Fruit fly (Drosophila melanogaster) whole organism, embryonic: ENCODE data around the gene Mst77F.

Experiments
- ATbp ChIP-seq: fragments of 200-800 bp; sonication (Bioruptor generic); optimal IDR thresholded peaks from 2 replicates; lab custom pipeline; 2017; ENCODE audit warnings: missing biosample characterization, mild to moderate bottlenecking, missing genetic modification characterization, missing genetic modification reagents
- CG10979 ChIP-seq: fragments of 200-800 bp; sonication (Bioruptor generic); optimal IDR thresholded peaks from 2 replicates; lab custom pipeline; 2018; ENCODE audit warnings: missing biosample characterization, mild to moderate bottlenecking, missing genetic modification characterization, moderate library complexity
- CG11398 ChIP-seq: fragments of 200-800 bp; sonication (Bioruptor generic); optimal IDR thresholded peaks from 2 replicates; lab custom pipeline; 2016; ENCODE audit warnings: missing biosample characterization, missing genetic modification characterization
- CG11504 ChIP-seq: fragments of 200-800 bp; sonication (Bioruptor generic); optimal IDR thresholded peaks from 3 replicates; lab custom pipeline; 2019; ENCODE audit warnings: missing biosample characterization, mild to moderate bottlenecking, missing genetic modification characterization, moderate library complexity
- CG12219 ChIP-seq: fragments of 200-800 bp; sonication (Bioruptor generic); optimal IDR thresholded peaks from 3 replicates; lab custom pipeline; 2018; ENCODE audit warnings: missing biosample characterization, mild to moderate bottlenecking, missing genetic modification characterization
- CG12391 ChIP-seq: fragments of 200-800 bp; sonication (Bioruptor generic); optimal IDR thresholded peaks from 3 replicates; lab custom pipeline; 2018; ENCODE audit warnings: missing biosample characterization, mild to moderate bottlenecking, missing genetic modification characterization, moderate library complexity
- CG13123 ChIP-seq: fragments of 200-800 bp; sonication (Bioruptor generic); optimal IDR thresholded peaks from 2 replicates; lab custom pipeline; 2016; ENCODE audit warnings: missing biosample characterization, missing genetic modification characterization
- CG14965 ChIP-seq: fragments of 200-800 bp; sonication (Bioruptor generic); optimal IDR thresholded peaks from 2 replicates; lab custom pipeline; 2016; ENCODE audit warnings: missing biosample characterization, missing genetic modification characterization, borderline replicate concordance
- CG1529 ChIP-seq: fragments of 200-800 bp; sonication (Bioruptor generic); optimal IDR thresholded peaks from 3 replicates; lab custom pipeline; 2018; ENCODE audit warnings: missing biosample characterization, missing genetic modification characterization
- CG1603 ChIP-seq: fragments of 200-800 bp; sonication (Bioruptor generic); optimal IDR thresholded peaks from 2 replicates; lab custom pipeline; 2019; ENCODE audit warnings: missing biosample characterization, mild to moderate bottlenecking, missing genetic modification characterization, moderate library complexity
- CG16813 ChIP-seq: fragments of 200-800 bp; sonication (Bioruptor generic); IDR thresholded peaks from 3 replicates; pipeline ENCODE4 v1.3.6; 2022; ENCODE audit warnings: missing biosample characterization, missing genetic modification characterization; ENCODE audit not compliant: partially characterized antibody
- CG17802 ChIP-seq: fragments of 200-800 bp; sonication (Bioruptor generic); optimal IDR thresholded peaks from 2 replicates; lab custom pipeline; 2018; ENCODE audit warnings: missing biosample characterization, mild to moderate bottlenecking, missing genetic modification characterization, moderate library complexity
- CG18011 ChIP-seq: fragments of 200-800 bp; sonication (Bioruptor generic); optimal IDR thresholded peaks from 2 replicates; lab custom pipeline; 2017; ENCODE audit warnings: missing biosample characterization, missing genetic modification characterization, mild to moderate bottlenecking, moderate library complexity, missing genotype
- CG18262 ChIP-seq: fragments of 200-800 bp; optimal IDR thresholded peaks from 3 replicates; lab custom pipeline; 2019; ENCODE audit warnings: missing biosample characterization, mild to moderate bottlenecking, missing genetic modification characterization, moderate library complexity
- CG18599 ChIP-seq: fragments of 200-800 bp; sonication (Bioruptor generic); optimal IDR thresholded peaks from 3 replicates; lab custom pipeline; 2017; ENCODE audit warnings: missing biosample characterization, missing genetic modification characterization, mild to moderate bottlenecking, moderate library complexity, missing genetic modification reagents
- CG3838 ChIP-seq: fragments of 200-800 bp; sonication (Bioruptor generic); optimal IDR thresholded peaks from 3 replicates; lab custom pipeline; 2016; ENCODE audit warnings: missing biosample characterization, missing genetic modification characterization
- CG6654 ChIP-seq: fragments of 200-800 bp; sonication (Bioruptor generic); optimal IDR thresholded peaks from 2 replicates; lab custom pipeline; 2017; ENCODE audit warnings: missing biosample characterization, mild to moderate bottlenecking, missing genetic modification characterization
- CG6854 ChIP-seq: fragments of 200-800 bp; sonication (Bioruptor generic); optimal IDR thresholded peaks from 3 replicates; lab custom pipeline; 2017; ENCODE audit warnings: missing biosample characterization, mild to moderate bottlenecking, missing genetic modification characterization
- CG7271 ChIP-seq: fragments of 200-800 bp; sonication (Bioruptor generic); optimal IDR thresholded peaks from 2 replicates; lab custom pipeline; 2018; ENCODE audit warnings: missing biosample characterization, mild to moderate bottlenecking, missing genetic modification characterization, moderate library complexity
- CG8478 ChIP-seq: fragments of >200 bp; optimal IDR thresholded peaks from 2 replicates; lab custom pipeline; 2018
- CG9797 ChIP-seq: fragments of 200-800 bp; sonication (Bioruptor generic); optimal IDR thresholded peaks from 3 replicates; lab custom pipeline; 2018; ENCODE audit warnings: missing biosample characterization, mild to moderate bottlenecking, missing genetic modification characterization
- CG9817 ChIP-seq: fragments of 200-800 bp; sonication (Bioruptor generic); optimal IDR thresholded peaks from 2 replicates; lab custom pipeline; 2018; ENCODE audit warnings: missing biosample characterization, mild to moderate bottlenecking, missing genetic modification characterization, moderate library complexity
- CoRest ChIP-seq: fragments of 200-800 bp; sonication (Bioruptor generic); optimal IDR thresholded peaks from 3 replicates; lab custom pipeline; 2018; ENCODE audit warnings: missing biosample characterization, mild to moderate bottlenecking, missing genetic modification characterization, moderate library complexity
- D ChIP-seq, 2 experiments: fragments of 200-800 bp in 1 of 2; fragments of >200 bp in 1 of 2; sonication (Bioruptor generic) in 1 of 2; optimal IDR thresholded peaks; 2 replicates in 1 of 2; 3 replicates in 1 of 2; lab custom pipeline; 2017; ENCODE audit warnings: mild to moderate bottlenecking in 1 of 2, missing biosample characterization in 1 of 2, missing genetic modification characterization in 1 of 2, missing genetic modification reagents in 1 of 2
- Deaf1 ChIP-seq: fragments of 200-800 bp; optimal IDR thresholded peaks from 3 replicates; lab custom pipeline; 2019; ENCODE audit warnings: missing biosample characterization, mild to moderate bottlenecking, missing genetic modification characterization, moderate library complexity
- Dp ChIP-seq: fragments of 200-800 bp; sonication (Bioruptor generic); optimal IDR thresholded peaks from 2 replicates; lab custom pipeline; 2018; ENCODE audit warnings: missing biosample characterization, mild to moderate bottlenecking, missing genetic modification characterization, moderate library complexity
- E2f1 ChIP-seq: fragments of 200-800 bp; sonication (Bioruptor generic); IDR thresholded peaks from 2 replicates; pipeline ENCODE4 v1.3.6; 2022; ENCODE audit warnings: missing biosample characterization, missing genetic modification characterization
- Fer1 ChIP-seq: fragments of 200-800 bp; sonication (Bioruptor generic); optimal IDR thresholded peaks from 2 replicates; lab custom pipeline; 2017; ENCODE audit warnings: missing biosample characterization, mild to moderate bottlenecking, missing genetic modification characterization
- HmgD ChIP-seq: fragments of 200-800 bp; sonication (Bioruptor generic); optimal IDR thresholded peaks from 3 replicates; lab custom pipeline; 2016; ENCODE audit warnings: missing biosample characterization, missing genetic modification characterization
- Hr39 ChIP-seq: fragments of >200 bp; optimal IDR thresholded peaks from 2 replicates; lab custom pipeline; 2017
- Jarid2 ChIP-seq: fragments of 200-800 bp; sonication (Bioruptor generic); optimal IDR thresholded peaks from 3 replicates; lab custom pipeline; 2017; ENCODE audit warnings: mild to moderate bottlenecking, missing biosample characterization, missing genetic modification reagents, missing genetic modification characterization
- NC2α ChIP-seq: fragments of 200-800 bp; sonication (Bioruptor generic); optimal IDR thresholded peaks from 2 replicates; lab custom pipeline; 2016; ENCODE audit warnings: missing biosample characterization, missing genetic modification characterization
- Sox100B ChIP-seq: fragments of 200-800 bp; sonication (Bioruptor generic); optimal IDR thresholded peaks from 3 replicates; lab custom pipeline; 2018; ENCODE audit warnings: missing biosample characterization, mild to moderate bottlenecking, missing genetic modification characterization
- Spps ChIP-seq: fragments of 200-800 bp; sonication (Bioruptor generic); optimal IDR thresholded peaks from 2 replicates; lab custom pipeline; 2018; ENCODE audit warnings: missing biosample characterization, mild to moderate bottlenecking, missing genetic modification characterization
- Stat92E ChIP-seq, 3 experiments: fragments of >200 bp in 2 of 3; fragments of 200-800 bp in 1 of 3; sonication (Bioruptor generic) in 1 of 3; optimal IDR thresholded peaks; 2 replicates each; lab custom pipeline; 2017 to 2019; ENCODE audit warnings: missing biosample characterization in 3 of 3, missing genetic modification characterization in 3 of 3, mild to moderate bottlenecking in 1 of 3, moderate library complexity in 1 of 3
- Taf1 ChIP-seq: fragments of 200-800 bp; sonication (Bioruptor generic); IDR thresholded peaks from 2 replicates; pipeline ENCODE4 v1.3.6; 2022; ENCODE audit warnings: missing biosample characterization, missing genetic modification characterization
- YL-1 ChIP-seq: fragments of 200-800 bp; sonication (Bioruptor generic); optimal IDR thresholded peaks from 3 replicates; lab custom pipeline; 2017; ENCODE audit warnings: missing biosample characterization, mild to moderate bottlenecking, missing genetic modification characterization
- bsh ChIP-seq, 2 experiments: fragments of 200-800 bp; sonication (Bioruptor generic); optimal IDR thresholded peaks; 2 replicates each; lab custom pipeline; 2017 to 2018; ENCODE audit warnings: mild to moderate bottlenecking in 2 of 2, missing biosample characterization in 2 of 2, missing genetic modification characterization in 2 of 2, moderate library complexity in 1 of 2
- da ChIP-seq: fragments of 200-800 bp; sonication (Bioruptor generic); optimal IDR thresholded peaks from 2 replicates; lab custom pipeline; 2016; ENCODE audit warnings: missing biosample characterization, missing genetic modification characterization
- dimm ChIP-seq: fragments of 200-800 bp; sonication (Bioruptor generic); IDR thresholded peaks from 2 replicates; pipeline ENCODE4 v1.3.6; 2022; ENCODE audit warnings: missing biosample characterization, missing genetic modification characterization
- esg ChIP-seq: fragments of 200-800 bp; sonication (Bioruptor generic); conservative IDR thresholded peaks from 2 replicates; pipeline ENCODE4 v1.3.6; 2022; ENCODE audit warnings: missing biosample characterization, missing genetic modification characterization
- fd96Cb ChIP-seq: fragments of 200-800 bp; sonication (Bioruptor generic); optimal IDR thresholded peaks from 2 replicates; lab custom pipeline; 2018; ENCODE audit warnings: missing biosample characterization, mild to moderate bottlenecking, missing genetic modification characterization, moderate library complexity
- gce ChIP-seq: fragments of 200-800 bp; sonication (Bioruptor generic); IDR thresholded peaks from 3 replicates; pipeline ENCODE4 v1.3.6; 2022; ENCODE audit warnings: missing biosample characterization, missing genetic modification characterization
- gro ChIP-seq: fragments of 200-800 bp; sonication (Bioruptor generic); optimal IDR thresholded peaks from 2 replicates; lab custom pipeline; 2016; ENCODE audit warnings: missing biosample characterization, missing genetic modification characterization
- pho ChIP-seq: fragments of 200-800 bp; sonication (Bioruptor generic); optimal IDR thresholded peaks from 2 replicates; lab custom pipeline; 2016; ENCODE audit warnings: missing biosample characterization, missing genetic modification characterization
- salm ChIP-seq: fragments of 200-800 bp; sonication (Bioruptor generic); optimal IDR thresholded peaks from 2 replicates; lab custom pipeline; 2018; ENCODE audit warnings: missing biosample characterization, mild to moderate bottlenecking, missing genetic modification characterization
- slou ChIP-seq: fragments of 200-800 bp; sonication (Bioruptor generic); optimal IDR thresholded peaks from 3 replicates; lab custom pipeline; 2016; ENCODE audit warnings: missing biosample characterization, missing genetic modification characterization
- slp2 ChIP-seq: fragments of 200-800 bp; sonication (Bioruptor generic); optimal IDR thresholded peaks from 2 replicates; lab custom pipeline; 2016; ENCODE audit warnings: missing biosample characterization, missing genetic modification characterization
- wor ChIP-seq: fragments of 200-800 bp; sonication (Bioruptor generic); IDR thresholded peaks from 2 replicates; pipeline ENCODE4 v1.3.6; 2022; ENCODE audit warnings: missing biosample characterization, missing genetic modification characterization

Gene Mst77F

dm6 chr3L:20837040-20837830 is 19.4 kb upstream of the Mst77F start, which contains the start of gene CG13255 (continued):
- TF ChIP-seq CG12219 (GFP tag; lab: Kevin White, UChicago) (no peak), bsh (GFP tag; optimal IDR thresholded peaks at IDR 0.05; lab: Kevin White, UChicago) (no peak), CG14965 (GFP tag; lab: Kevin White, UChicago) (no peak), CG7271 (tag; lab: Kevin White, UChicago) (no peak), Jarid2 (GFP tag; lab: Kevin White, UChicago) (peak; percentile 5), CG10979 (peak; percentile 3), CG1529 (GFP tag; lab: Kevin White, UChicago) (peak; percentile 12), CG8478 (lab: Kevin White, UChicago) (no peak), CG3838 (GFP tag; lab: Kevin White, UChicago) (no peak), CG11398 (GFP tag; lab: Kevin White, UChicago) (peak; percentile 26), gce (GFP tag; lab: Robert Waterston, UW) (no peak), Stat92E (GFP tag; optimal IDR thresholded peaks at IDR 0.05; lab: Kevin White, UChicago) (no peak), wor (GFP tag; lab: Robert Waterston, UW) (no peak), salm (tag; lab: Kevin White, UChicago) (no peak), YL-1 (GFP tag; lab: Kevin White, UChicago) (no peak), CG9797 (no peak), NC2α (GFP tag; lab: Kevin White, UChicago) (no peak), pho (GFP tag; lab: Kevin White, UChicago) (peak; percentile 53), CG18599 (GFP tag; lab: Kevin White, UChicago) (peak; percentile 71), CG18011 (peak; percentile 21), HmgD (GFP tag; lab: Kevin White, UChicago) (no peak), CG6654 (peak; percentile 18), dimm (GFP tag; lab: Robert Waterston, UW) (no peak), Deaf1 (tag; lab: Kevin White, UChicago) (no peak), CG9817 (tag; lab: Kevin White, UChicago) (peak; percentile 18), CG11504 (tag; lab: Kevin White, UChicago) (peak; percentile 66), da (GFP tag; lab: Kevin White, UChicago) (no peak), D (optimal IDR thresholded peaks at IDR 0.05; lab: Kevin White, UChicago) (no peak), D (GFP tag; optimal IDR thresholded peaks at IDR 0.05; lab: Kevin White, UChicago) (no peak), CG6854 (no peak), CG1603 (tag; lab: Kevin White, UChicago) (no peak), Taf1 (GFP tag; lab: Robert Waterston, UW) (no peak), CG17802 (tag; lab: Kevin White, UChicago) (no peak), Spps (tag; lab: Kevin White, UChicago) (no peak), ATbp (GFP tag; lab: Kevin White, UChicago) (peak; percentile 7), Fer1 (GFP tag; lab: Kevin White, UChicago) (peak; percentile 48), fd96Cb (peak; percentile 2), CoRest (tag; lab: Kevin White, UChicago) (peak; percentile 72), E2f1 (GFP tag; lab: Robert Waterston, UW) (no peak), Dp (GFP tag; lab: Kevin White, UChicago) (no peak), esg (GFP tag; lab: Robert Waterston, UW) (no peak), CG12391 (peak; percentile 42), CG16813 (GFP tag; lab: Robert Waterston, UW) (no peak), slou (peak; percentile 4), Hr39 (lab: Kevin White, UChicago) (no peak), gro (GFP tag; lab: Kevin White, UChicago) (no peak), Sox100B (GFP tag; lab: Kevin White, UChicago) (peak; percentile 61), slp2 (GFP tag; lab: Kevin White, UChicago) (peak; percentile 14), CG13123 (GFP tag; lab: Kevin White, UChicago) (no peak), CG18262 (tag; lab: Kevin White, UChicago) (peak; percentile 51)
